Worm (Caenorhabditis elegans) whole organism, young adult: ENCODE measurements around the gene chil-24.

Source experiments
- ama-1 ChIP-seq, 3 experiments: fragments of 150-350 bp in 1 of 3; sonication (generic microtip) in 2 of 3; optimal IDR thresholded peaks; 2 replicates each; lab custom pipeline; 2014 to 2018; ENCODE audit warnings: missing biosample characterization in 2 of 3, missing genetic modification characterization in 2 of 3, missing genetic modification reagents in 2 of 3
- bed-1 ChIP-seq: fragments of 200-800 bp; sonication (Bioruptor generic); IDR thresholded peaks from 2 replicates; pipeline ENCODE4 v1.3.6; 2022; ENCODE audit warnings: missing genetic modification reagents, missing genetic modification characterization, missing compliant biosample characterization
- egl-18 ChIP-seq: fragments of 200-800 bp; sonication (Bioruptor generic); IDR thresholded peaks from 2 replicates; pipeline ENCODE4 v1.3.6; 2022; ENCODE audit warnings: missing genetic modification reagents, missing genetic modification characterization, missing compliant biosample characterization
- egl-44 ChIP-seq: fragments of 200-800 bp; sonication (Bioruptor generic); IDR thresholded peaks from 2 replicates; pipeline ENCODE4 v1.3.6; 2022; ENCODE audit warnings: missing genetic modification reagents, missing genetic modification characterization, missing compliant biosample characterization
- ekl-4 ChIP-seq: fragments of 200-800 bp; sonication (Bioruptor generic); IDR thresholded peaks from 2 replicates; pipeline ENCODE4 v1.3.6; 2022; ENCODE audit warnings: missing genetic modification reagents, missing genetic modification characterization, missing compliant biosample characterization
- lin-35 ChIP-seq, 3 experiments: fragments of 150-350 bp in 2 of 3; sonication (generic microtip) in 1 of 3; optimal IDR thresholded peaks; 2 replicates each; lab custom pipeline; 2014 to 2018; ENCODE audit warnings: missing biosample characterization in 3 of 3, missing genetic modification characterization in 3 of 3, missing genetic modification reagents in 3 of 3
- madf-10 ChIP-seq: sonication (generic microtip); optimal IDR thresholded peaks from 2 replicates; lab custom pipeline; 2016; ENCODE audit warnings: mild to moderate bottlenecking, missing genetic modification characterization, missing compliant biosample characterization
- madf-8 ChIP-seq: fragments of 200-800 bp; sonication (Bioruptor generic); conservative IDR thresholded peaks from 2 replicates; pipeline ENCODE4 v1.3.6; 2022; ENCODE audit warnings: missing genetic modification reagents, missing genetic modification characterization, missing compliant biosample characterization
- nfya-2 ChIP-seq: fragments of 200-800 bp; sonication (Bioruptor generic); IDR thresholded peaks from 2 replicates; pipeline ENCODE4 v1.3.6; 2022; ENCODE audit warnings: missing genetic modification reagents, missing genetic modification characterization, missing compliant biosample characterization
- snpc-4 ChIP-seq, 5 experiments: fragments of 150-350 bp in 1 of 5; sonication (generic microtip) in 4 of 5; optimal IDR thresholded peaks; 2 replicates each; lab custom pipeline; 2014 to 2018; ENCODE audit warnings: missing genetic modification characterization in 5 of 5, missing biosample characterization in 3 of 5, antibody characterized with exemption in 2 of 5, mild to moderate bottlenecking in 2 of 5, missing compliant biosample characterization in 2 of 5, missing genotype in 2 of 5, moderate library complexity in 2 of 5, missing genetic modification reagents in 1 of 5
- unc-62 ChIP-seq: fragments of 150-350 bp; optimal IDR thresholded peaks from 2 replicates; lab custom pipeline; 2014; ENCODE audit warnings: missing biosample characterization, missing genetic modification reagents, missing genetic modification characterization
- ztf-28 ChIP-seq: fragments of 200-800 bp; sonication (Bioruptor generic); IDR thresholded peaks from 2 replicates; pipeline ENCODE4 v1.3.6; 2022; ENCODE audit warnings: missing genetic modification reagents, missing genetic modification characterization, missing compliant biosample characterization

DNA sequence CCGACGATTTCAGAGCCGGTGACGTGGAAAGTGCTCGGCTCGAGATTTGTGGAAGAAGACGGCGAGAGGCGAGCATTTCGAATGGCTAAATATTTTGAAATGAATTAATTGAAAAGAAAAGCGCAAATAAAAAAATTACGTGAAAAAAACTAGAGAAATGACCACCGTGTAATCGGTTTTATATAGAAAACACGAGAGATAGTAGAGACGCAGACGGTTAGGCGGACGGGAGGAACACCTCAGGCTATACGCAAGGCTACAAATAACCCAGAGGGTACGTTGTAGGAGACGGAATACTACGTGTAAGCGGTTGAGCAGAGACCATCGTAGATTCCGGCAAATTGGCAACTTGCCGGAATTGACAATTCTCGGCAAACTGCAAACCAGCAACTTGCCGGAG lies 17.8 kb upstream of the chil-24 start, which contains the start of gene Y25C1A.13:
- TF ChIP-seq madf-10 (tag; lab: Kevin White, UChicago): no peak
- no peak for TF ChIP-seq egl-44 (GFP tag; lab: Robert Waterston, UW)
- TF ChIP-seq bed-1: no peak
- no peak for TF ChIP-seq ekl-4 (GFP tag; lab: Robert Waterston, UW)
- no peak for TF ChIP-seq snpc-4 (GFP tag; optimal IDR thresholded peaks at IDR 0.05; lab: Kevin White, UChicago)
- no peak for TF ChIP-seq snpc-4 (tag; optimal IDR thresholded peaks at IDR 0.05; lab: Kevin White, UChicago)
- TF ChIP-seq ama-1 (optimal IDR thresholded peaks at IDR 0.05; lab: Kevin White, UChicago): no peak
- TF ChIP-seq ama-1 (GFP tag; optimal IDR thresholded peaks at IDR 0.05; lab: Kevin White, UChicago): no peak
- no peak for TF ChIP-seq madf-8 (GFP tag; lab: Robert Waterston, UW)
- no peak for TF ChIP-seq egl-18 (GFP tag; lab: Robert Waterston, UW)
- TF ChIP-seq lin-35 (GFP tag; optimal IDR thresholded peaks at IDR 0.05; lab: Kevin White, UChicago): no peak
- no peak for TF ChIP-seq ztf-28 (GFP tag; lab: Robert Waterston, UW)
- no peak for TF ChIP-seq unc-62 (GFP tag; lab: Kevin White, UChicago)
- no peak for TF ChIP-seq nfya-2 (GFP tag; lab: Robert Waterston, UW)
